Fruit fly (Drosophila melanogaster) S2 (cell line): ENCODE data around the gene CG16989.

Source experiments
- CG8478 ChIP-seq: fragments of >200 bp; optimal IDR thresholded peaks from 2 replicates; lab custom pipeline; 2018
- CTCF ChIP-seq, 2 experiments: fragments of >200 bp; optimal IDR thresholded peaks; 2 replicates each; lab custom pipeline; 2018

DNA sequence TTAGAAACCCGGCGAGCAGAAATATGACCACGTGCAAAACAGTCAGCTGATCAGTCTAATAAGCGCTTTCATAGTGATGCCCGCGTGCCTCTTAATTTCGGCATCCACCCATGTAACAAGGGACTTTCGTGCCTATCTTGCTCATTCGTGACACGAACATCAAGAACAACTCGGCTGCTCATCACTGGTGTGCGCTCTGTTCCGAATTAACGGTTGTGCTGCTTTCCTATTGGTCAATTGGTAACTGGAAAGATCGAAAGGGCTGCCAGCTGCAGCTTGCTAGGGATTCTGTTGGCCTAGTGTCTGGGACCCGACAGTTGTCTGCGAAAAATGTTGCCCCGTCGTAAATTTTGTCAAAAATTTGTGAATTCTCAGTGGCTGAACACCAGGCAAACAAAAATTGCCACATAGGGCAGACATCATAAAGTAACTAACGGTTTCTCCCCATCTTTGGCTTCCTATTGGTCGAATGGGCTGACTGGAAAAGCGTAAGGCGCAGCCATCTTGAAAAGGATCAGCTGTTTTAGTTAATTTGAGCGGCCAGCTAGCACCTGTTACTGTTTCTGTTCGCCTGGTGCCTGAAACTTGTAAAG lies 3.5 kb downstream of the CG16989 start:
- TF ChIP-seq CG8478 (no peak), CTCF (optimal IDR thresholded peaks at IDR 0.05; lab: Kevin White, UChicago) (no peak)
